Worm (Caenorhabditis elegans) whole organism, early embryonic: ENCODE measurements around the gene str-9.
"Not testable (repeated sequence)": the region's sequence is repeated elsewhere in the genome, so short reads cannot be mapped to it uniquely, and the experiment has no call there.

Source experiments
- ama-1 ChIP-seq: fragments of 150-350 bp; optimal IDR thresholded peaks from 2 replicates; lab custom pipeline; 2014
- hnd-1 ChIP-seq: sonication (generic microtip); optimal IDR thresholded peaks from 2 replicates; lab custom pipeline; 2016; ENCODE audit warnings: missing genetic modification characterization, missing compliant biosample characterization
- scrt-1 ChIP-seq: fragments of 200-800 bp; sonication (Bioruptor generic); IDR thresholded peaks from 2 replicates; pipeline ENCODE4 v1.3.6; 2022; ENCODE audit warnings: missing genetic modification characterization, missing compliant biosample characterization
- sea-1 ChIP-seq: fragments of 200-800 bp; sonication (Bioruptor generic); conservative IDR thresholded peaks from 2 replicates; pipeline ENCODE4 v1.3.6; 2022; ENCODE audit warnings: missing genetic modification characterization, missing compliant biosample characterization
- tra-4 ChIP-seq: sonication (generic microtip); optimal IDR thresholded peaks from 2 replicates; lab custom pipeline; 2017; ENCODE audit warnings: missing genetic modification characterization, missing compliant biosample characterization

ce11 chrV:15752941-15753340 lies 5.6 kb upstream of the str-9 start, which contains the start of gene str-5:
- not testable (repeated sequence) for TF ChIP-seq sea-1 (GFP tag; lab: Robert Waterston, UW); scrt-1 (GFP tag; lab: Robert Waterston, UW); ama-1 (lab: Kevin White, UChicago); tra-4 (tag; lab: Kevin White, UChicago); hnd-1
